Fruit fly (Drosophila melanogaster) whole organism, embryonic: ENCODE measurements around the gene MEP-1.

ENCODE experiments used
- Atf-2 ChIP-seq: fragments of 200-800 bp; sonication (Bioruptor generic); optimal IDR thresholded peaks from 2 replicates; lab custom pipeline; 2016; ENCODE audit warnings: missing biosample characterization, missing genetic modification characterization
- B-H1 ChIP-seq: fragments of 200-800 bp; sonication (Bioruptor generic); IDR thresholded peaks from 3 replicates; pipeline ENCODE4 v1.3.6; 2022; ENCODE audit warnings: missing biosample characterization, missing genetic modification characterization
- CG10267 ChIP-seq: fragments of 200-800 bp; sonication (Bioruptor generic); optimal IDR thresholded peaks from 2 replicates; lab custom pipeline; 2018; ENCODE audit warnings: missing biosample characterization, mild to moderate bottlenecking, missing genetic modification characterization, moderate library complexity
- CG15601 ChIP-seq: fragments of 200-800 bp; sonication (Bioruptor generic); optimal IDR thresholded peaks from 3 replicates; lab custom pipeline; 2019; ENCODE audit warnings: missing biosample characterization, mild to moderate bottlenecking, missing genetic modification characterization, moderate library complexity
- CG18599 ChIP-seq: fragments of 200-800 bp; sonication (Bioruptor generic); optimal IDR thresholded peaks from 3 replicates; lab custom pipeline; 2017; ENCODE audit warnings: missing biosample characterization, missing genetic modification characterization, mild to moderate bottlenecking, moderate library complexity, missing genetic modification reagents
- CG18764 ChIP-seq: fragments of 200-800 bp; sonication (Bioruptor generic); optimal IDR thresholded peaks from 3 replicates; lab custom pipeline; 2016; ENCODE audit warnings: missing biosample characterization, missing genetic modification characterization
- CG30403 ChIP-seq: fragments of 200-800 bp; sonication (Bioruptor generic); optimal IDR thresholded peaks from 3 replicates; lab custom pipeline; 2016; ENCODE audit warnings: missing biosample characterization, missing genetic modification characterization
- CG34224 ChIP-seq: fragments of 200-800 bp; sonication (Bioruptor generic); IDR thresholded peaks from 3 replicates; pipeline ENCODE4 v1.3.6; 2022; ENCODE audit warnings: missing biosample characterization, missing genetic modification characterization; ENCODE audit not compliant: partially characterized antibody
- CG5180 ChIP-seq: fragments of 200-800 bp; sonication (Bioruptor generic); optimal IDR thresholded peaks from 3 replicates; lab custom pipeline; 2017; ENCODE audit warnings: missing biosample characterization, missing genetic modification characterization, mild to moderate bottlenecking, moderate library complexity, missing genetic modification reagents
- CG6272 ChIP-seq: fragments of 200-800 bp; sonication (Bioruptor generic); IDR thresholded peaks from 2 replicates; pipeline ENCODE4 v1.3.6; 2022; ENCODE audit warnings: missing biosample characterization, missing genetic modification characterization
- CG7928 ChIP-seq: fragments of 200-800 bp; sonication (Bioruptor generic); optimal IDR thresholded peaks from 2 replicates; lab custom pipeline; 2017; ENCODE audit warnings: missing biosample characterization, mild to moderate bottlenecking, missing genetic modification characterization
- CG9727 ChIP-seq: fragments of 200-800 bp; sonication (Bioruptor generic); optimal IDR thresholded peaks from 3 replicates; lab custom pipeline; 2017; ENCODE audit warnings: missing biosample characterization, mild to moderate bottlenecking, missing genetic modification characterization
- Deaf1 ChIP-seq: fragments of 200-800 bp; optimal IDR thresholded peaks from 3 replicates; lab custom pipeline; 2019; ENCODE audit warnings: missing biosample characterization, mild to moderate bottlenecking, missing genetic modification characterization, moderate library complexity
- HmgZ ChIP-seq: fragments of 200-800 bp; sonication (Bioruptor generic); optimal IDR thresholded peaks from 2 replicates; lab custom pipeline; 2018; ENCODE audit warnings: missing biosample characterization, mild to moderate bottlenecking, missing genetic modification characterization
- Jarid2 ChIP-seq: fragments of 200-800 bp; sonication (Bioruptor generic); optimal IDR thresholded peaks from 3 replicates; lab custom pipeline; 2017; ENCODE audit warnings: mild to moderate bottlenecking, missing biosample characterization, missing genetic modification reagents, missing genetic modification characterization
- MBD-R2 ChIP-seq: fragments of 200-800 bp; sonication (Bioruptor generic); IDR thresholded peaks from 2 replicates; pipeline ENCODE4 v1.3.6; 2022; ENCODE audit warnings: missing biosample characterization, missing genetic modification characterization
- Med ChIP-seq: fragments of 200-800 bp; sonication (Bioruptor generic); peaks from one replicate; lab custom pipeline; 2016; ENCODE audit warnings: missing biosample characterization, missing genetic modification characterization, mild to moderate bottlenecking, inconsistent platforms, moderate library complexity
- Meics ChIP-seq: fragments of 200-800 bp; sonication (Bioruptor generic); optimal IDR thresholded peaks from 2 replicates; lab custom pipeline; 2017; ENCODE audit warnings: missing biosample characterization, mild to moderate bottlenecking, missing genetic modification characterization
- NC2β ChIP-seq: fragments of 200-800 bp; sonication (Bioruptor generic); optimal IDR thresholded peaks from 2 replicates; lab custom pipeline; 2016; ENCODE audit warnings: missing biosample characterization, missing genetic modification characterization
- Oaz ChIP-seq: fragments of 200-800 bp; sonication (Bioruptor generic); IDR thresholded peaks from 2 replicates; pipeline ENCODE4 v1.3.6; 2022; ENCODE audit warnings: missing biosample characterization, missing genetic modification characterization
- Oli ChIP-seq: fragments of 200-800 bp; sonication (Bioruptor generic); optimal IDR thresholded peaks from 2 replicates; lab custom pipeline; 2018; ENCODE audit warnings: missing biosample characterization, mild to moderate bottlenecking, missing genetic modification characterization, moderate library complexity
- Spps ChIP-seq: fragments of 200-800 bp; sonication (Bioruptor generic); optimal IDR thresholded peaks from 2 replicates; lab custom pipeline; 2018; ENCODE audit warnings: missing biosample characterization, mild to moderate bottlenecking, missing genetic modification characterization
- Trl ChIP-seq, 3 experiments: fragments of >200 bp in 2 of 3; fragments of 200-800 bp in 1 of 3; sonication (Bioruptor generic) in 1 of 3; optimal IDR thresholded peaks; 2 replicates in 1 of 3; 3 replicates in 2 of 3; lab custom pipeline; 2016 to 2017; ENCODE audit warnings: missing biosample characterization in 1 of 3, missing genetic modification characterization in 1 of 3
- Usf ChIP-seq: fragments of 200-800 bp; sonication (Bioruptor generic); optimal IDR thresholded peaks from 2 replicates; lab custom pipeline; 2017; ENCODE audit warnings: missing genotype, missing biosample characterization, missing genetic modification characterization
- ara ChIP-seq: fragments of 200-800 bp; sonication (Bioruptor generic); IDR thresholded peaks from 2 replicates; pipeline ENCODE4 v1.3.6; 2022; ENCODE audit warnings: missing biosample characterization, missing genetic modification characterization
- ash1 ChIP-seq: fragments of 200-800 bp; sonication (Bioruptor generic); optimal IDR thresholded peaks from 2 replicates; lab custom pipeline; 2018; ENCODE audit warnings: missing biosample characterization, mild to moderate bottlenecking, missing genetic modification characterization
- cad ChIP-seq: fragments of >200 bp; optimal IDR thresholded peaks from 2 replicates; lab custom pipeline; 2017; ENCODE audit warnings: missing biosample characterization, missing genetic modification characterization
- chinmo ChIP-seq: fragments of 200-800 bp; sonication (Bioruptor generic); IDR thresholded peaks from 4 replicates; pipeline ENCODE4 v1.3.6; 2022; ENCODE audit warnings: missing biosample characterization, missing genetic modification characterization; ENCODE audit not compliant: partially characterized antibody
- corto ChIP-seq: fragments of 200-800 bp; sonication (Bioruptor generic); optimal IDR thresholded peaks from 2 replicates; lab custom pipeline; 2016; ENCODE audit warnings: missing biosample characterization, mild to moderate bottlenecking, missing genetic modification characterization, moderate library complexity
- hbn ChIP-seq: fragments of 200-800 bp; sonication (Bioruptor generic); IDR thresholded peaks from 2 replicates; pipeline ENCODE4 v1.3.6; 2022; ENCODE audit warnings: missing biosample characterization, missing genetic modification characterization; ENCODE audit not compliant: partially characterized antibody
- her ChIP-seq: fragments of 200-800 bp; sonication (Bioruptor generic); optimal IDR thresholded peaks from 2 replicates; lab custom pipeline; 2016; ENCODE audit warnings: missing biosample characterization, missing genetic modification characterization
- lov ChIP-seq, 2 experiments: fragments of 200-800 bp in 1 of 2; fragments of >200 bp in 1 of 2; sonication (Bioruptor generic) in 1 of 2; IDR thresholded peaks in 1 of 2; optimal IDR thresholded peaks in 1 of 2; 2 replicates in 1 of 2; 3 replicates in 1 of 2; pipeline versions ENCODE4 v1.3.6 to Lab custom; 2017 to 2022; ENCODE audit warnings: missing biosample characterization in 1 of 2, missing genetic modification characterization in 1 of 2
- sens ChIP-seq: fragments of 200-800 bp; sonication (Bioruptor generic); peaks from one replicate; lab custom pipeline; 2016; ENCODE audit warnings: missing biosample characterization, missing genetic modification characterization
- vvl ChIP-seq: fragments of 200-800 bp; sonication (Bioruptor generic); IDR thresholded peaks from 2 replicates; pipeline ENCODE4 v1.3.6; 2022; ENCODE audit warnings: missing biosample characterization, missing genetic modification characterization
- wor ChIP-seq: fragments of 200-800 bp; sonication (Bioruptor generic); IDR thresholded peaks from 2 replicates; pipeline ENCODE4 v1.3.6; 2022; ENCODE audit warnings: missing biosample characterization, missing genetic modification characterization
- yki ChIP-seq: fragments of >200 bp; optimal IDR thresholded peaks from 3 replicates; lab custom pipeline; 2018
- zen2 ChIP-seq: fragments of 200-800 bp; sonication (Bioruptor generic); IDR thresholded peaks from 3 replicates; pipeline ENCODE4 v1.3.6; 2022; ENCODE audit warnings: missing biosample characterization, missing genetic modification characterization; ENCODE audit not compliant: partially characterized antibody
- zfh2 ChIP-seq: fragments of 200-800 bp; sonication (Bioruptor generic); optimal IDR thresholded peaks from 2 replicates; lab custom pipeline; 2016; ENCODE audit warnings: missing biosample characterization, missing genetic modification characterization

The MEP-1 gene

DNA sequence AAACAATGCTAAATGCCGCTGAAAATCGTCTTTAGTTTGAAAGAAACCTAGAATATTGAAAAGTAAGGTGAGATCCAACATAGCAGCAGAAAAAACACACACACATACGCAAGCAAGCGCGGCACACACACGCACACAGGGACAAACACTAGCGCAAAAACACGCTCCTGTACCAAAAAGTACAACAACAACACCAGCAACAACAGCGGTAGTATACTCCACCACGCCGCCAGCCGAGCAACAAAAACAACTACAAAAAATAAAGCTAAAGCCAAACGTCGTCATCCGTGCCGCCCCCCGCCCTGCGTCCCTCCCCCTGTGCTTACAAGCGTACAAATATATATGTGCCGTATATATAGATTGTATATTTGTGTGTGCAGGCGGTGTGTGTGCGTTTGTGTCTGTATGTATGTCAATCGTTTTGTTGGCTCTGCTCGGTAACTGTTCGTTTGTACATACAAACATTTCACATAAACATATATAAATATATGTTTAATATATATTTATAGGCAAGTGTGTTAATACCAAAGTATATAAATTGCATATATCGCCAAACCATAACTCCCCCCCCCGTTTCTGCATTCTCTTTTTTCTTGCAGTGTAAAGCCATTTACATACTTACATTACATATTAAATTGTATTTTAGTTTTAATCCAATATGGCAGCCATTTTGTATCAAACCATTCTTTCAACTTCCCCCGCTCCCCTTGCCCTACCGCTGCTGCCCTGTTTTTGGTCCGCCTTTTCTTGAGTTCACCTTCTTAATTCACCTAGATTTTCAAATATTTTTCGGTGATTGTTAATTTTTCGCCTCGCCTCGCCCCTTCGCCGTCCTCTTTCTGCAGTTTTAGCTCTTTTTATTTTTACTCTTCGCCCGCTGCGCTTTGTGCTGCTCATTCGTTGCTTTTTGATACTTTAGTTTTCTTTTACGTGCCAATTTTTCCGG is 4.8 kb downstream of the MEP-1 start (continued):
- TF ChIP-seq CG18764 (GFP tag; lab: Kevin White, UChicago): no peak
- no peak for TF ChIP-seq Oaz (GFP tag; lab: Robert Waterston, UW)
- TF ChIP-seq Deaf1 (tag; lab: Kevin White, UChicago): peak; percentile 63
- TF ChIP-seq Usf (GFP tag; lab: Kevin White, UChicago): no peak
- no peak for TF ChIP-seq NC2β (GFP tag; lab: Kevin White, UChicago)
- no peak for TF ChIP-seq Spps (tag; lab: Kevin White, UChicago)
- TF ChIP-seq Atf-2 (GFP tag; lab: Kevin White, UChicago): no peak
- no peak for TF ChIP-seq Jarid2 (GFP tag; lab: Kevin White, UChicago)
- peak; percentile 43; the same call in 1 of the 2 replicates for TF ChIP-seq vvl (GFP tag; lab: Robert Waterston, UW)
- no peak for TF ChIP-seq wor
- no peak for TF ChIP-seq CG30403
- no peak for TF ChIP-seq CG15601
- no peak for TF ChIP-seq Trl (optimal IDR thresholded peaks at IDR 0.05; lab: Kevin White, UChicago)
- no peak for TF ChIP-seq Trl (GFP tag; optimal IDR thresholded peaks at IDR 0.05; lab: Kevin White, UChicago)
- TF ChIP-seq CG10267: no peak
- TF ChIP-seq corto: no peak
- no peak for TF ChIP-seq CG7928 (GFP tag; lab: Kevin White, UChicago)
- TF ChIP-seq CG18599 (GFP tag; lab: Kevin White, UChicago): peak; percentile 35
- no peak for TF ChIP-seq ash1 (GFP tag; lab: Kevin White, UChicago)
- TF ChIP-seq Meics (GFP tag; lab: Kevin White, UChicago): peak; percentile 30
- no peak for TF ChIP-seq ara (GFP tag; lab: Robert Waterston, UW)
- no peak for TF ChIP-seq zfh2
- peak; percentile 27 for TF ChIP-seq Oli (tag; lab: Kevin White, UChicago)
- peak; percentile 69; the same call in 1 of the 4 replicates for TF ChIP-seq chinmo (GFP tag; lab: Robert Waterston, UW)
- TF ChIP-seq hbn (GFP tag; lab: Robert Waterston, UW): no peak
- TF ChIP-seq sens (GFP tag; lab: Kevin White, UChicago): peak; percentile 45
- TF ChIP-seq CG5180: no peak
- TF ChIP-seq B-H1 (GFP tag; lab: Robert Waterston, UW): peak; percentile 13; the same call in 1 of the 3 replicates
- TF ChIP-seq CG34224 (GFP tag; lab: Robert Waterston, UW): peak; percentile 12; the same call in 1 of the 3 replicates
- TF ChIP-seq HmgZ (tag; lab: Kevin White, UChicago): peak; percentile 14
- 0 out of 3 replicates have a peak, but pooled peaks have one; percentile 22 for TF ChIP-seq zen2 (GFP tag; lab: Robert Waterston, UW)
- TF ChIP-seq CG9727 (GFP tag; lab: Kevin White, UChicago): no peak
- no peak; the same call in 1 of the 2 replicates for TF ChIP-seq MBD-R2
- TF ChIP-seq, all 482 proteins: peak for 56

DNA sequence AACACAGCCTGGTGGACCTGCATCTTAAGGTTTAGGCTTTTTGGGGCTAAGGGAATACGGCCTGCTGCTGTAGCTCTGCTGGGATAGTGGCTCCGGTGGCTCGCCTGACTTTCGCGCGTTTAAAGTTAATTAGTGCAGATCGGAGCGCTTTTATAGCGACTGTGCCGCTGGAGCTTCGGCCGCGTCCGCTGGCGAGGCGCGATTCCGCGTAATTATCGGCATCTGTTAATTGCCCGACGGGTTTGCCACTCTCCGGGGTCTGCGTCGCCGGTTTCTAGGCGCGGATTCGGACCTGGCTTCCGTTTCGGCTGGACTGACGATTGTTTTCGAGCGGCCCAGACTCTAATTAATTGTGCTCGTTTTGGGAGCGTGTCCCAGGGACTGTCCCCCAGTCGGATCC is 11.8 kb downstream of the MEP-1 start, which contains the start of gene CG14949:
Gene CG14949 (minus strand): TSS at position 101 of the 400 bp plus-strand sequence.
- TF ChIP-seq CG6272 (GFP tag; lab: Robert Waterston, UW) (0 out of 2 replicates have a peak, but pooled peaks have one; percentile 6), yki (no peak), Med (GFP tag; lab: Kevin White, UChicago) (peak; percentile 1), cad (no peak), lov (optimal IDR thresholded peaks at IDR 0.05; lab: Kevin White, UChicago) (no peak), lov (GFP tag; IDR thresholded peaks at IDR 0.05; lab: Robert Waterston, UW) (0 out of 3 replicates have a peak, but pooled peaks have one; percentile 16), her (GFP tag; lab: Kevin White, UChicago) (no peak)
